Worm (Caenorhabditis elegans) whole organism, midembryonic: ENCODE results near the gene F43C11.1.

Experiments used
- T22C8.4 ChIP-seq: fragments of 200-800 bp; sonication (Bioruptor generic); IDR thresholded peaks from 2 replicates; pipeline ENCODE4 v1.3.6; 2022; ENCODE audit warnings: missing genetic modification characterization, missing compliant biosample characterization
- cog-1 ChIP-seq: sonication (generic microtip); optimal IDR thresholded peaks from 2 replicates; lab custom pipeline; 2016; ENCODE audit warnings: missing genetic modification characterization, missing compliant biosample characterization
- flt-1 ChIP-seq: fragments of 200-800 bp; sonication (Bioruptor generic); IDR thresholded peaks from 2 replicates; pipeline ENCODE4 v1.3.6; 2022; ENCODE audit warnings: missing genetic modification characterization, missing compliant biosample characterization
- klf-2 ChIP-seq: fragments of 200-800 bp; sonication (Bioruptor generic); conservative IDR thresholded peaks from 2 replicates; pipeline ENCODE4 v1.3.6; 2022; ENCODE audit warnings: missing genetic modification reagents, missing genetic modification characterization, missing compliant biosample characterization
- med-1 ChIP-seq: sonication (generic microtip); optimal IDR thresholded peaks from 2 replicates; lab custom pipeline; 2017; ENCODE audit warnings: missing genetic modification characterization, mild to moderate bottlenecking, missing compliant biosample characterization, antibody characterized with exemption, missing genetic modification reagents; ENCODE audit not compliant: insufficient read depth
- ref-1 ChIP-seq: fragments of 200-800 bp; sonication (Bioruptor generic); conservative IDR thresholded peaks from 2 replicates; pipeline ENCODE4 v1.3.6; 2022; ENCODE audit warnings: missing genetic modification reagents, missing genetic modification characterization, missing compliant biosample characterization
- tab-1 ChIP-seq: fragments of 200-800 bp; sonication (Bioruptor generic); IDR thresholded peaks from 2 replicates; pipeline ENCODE4 v1.3.6; 2022; ENCODE audit warnings: missing genetic modification characterization, missing compliant biosample characterization
- ztf-23 ChIP-seq: fragments of 200-800 bp; sonication (Bioruptor generic); IDR thresholded peaks from 2 replicates; pipeline ENCODE4 v1.3.6; 2022; ENCODE audit warnings: missing genetic modification reagents, missing genetic modification characterization, missing compliant biosample characterization
- ztf-29 ChIP-seq: fragments of 200-800 bp; sonication (Bioruptor generic); IDR thresholded peaks from 2 replicates; pipeline ENCODE4 v1.3.6; 2022; ENCODE audit warnings: missing genetic modification reagents, missing genetic modification characterization, missing compliant biosample characterization

DNA sequence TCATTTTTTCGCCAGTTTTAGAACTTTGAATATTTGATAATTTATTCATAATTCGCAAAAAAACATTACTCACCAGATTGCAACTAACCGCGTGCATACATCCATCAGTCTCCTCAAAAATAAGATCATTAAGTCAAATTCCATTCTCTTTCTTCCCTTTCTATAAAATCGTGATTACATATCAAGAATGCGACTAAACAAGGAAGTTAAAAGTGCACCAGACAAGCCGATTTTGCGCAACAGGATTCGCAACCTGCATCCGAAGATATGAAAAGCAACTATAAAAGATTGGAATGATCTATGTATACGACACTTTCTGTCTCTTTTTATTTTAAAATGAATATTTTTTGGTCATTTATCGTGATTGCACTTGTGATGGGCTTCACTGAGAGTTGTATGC, 12.1 kb downstream of the F43C11.1 start, which contains the start of gene hpo-25:
- TF ChIP-seq flt-1 (GFP tag; lab: Robert Waterston, UW) = no peak
- no peak for TF ChIP-seq klf-2
- no peak for TF ChIP-seq ref-1 (GFP tag; lab: Robert Waterston, UW)
- TF ChIP-seq cog-1 (tag; lab: Kevin White, UChicago) = no peak
- no peak for TF ChIP-seq ztf-29 (GFP tag; lab: Robert Waterston, UW)
- no peak for TF ChIP-seq med-1 (GFP tag; lab: Kevin White, UChicago)
- no peak for TF ChIP-seq ztf-23 (GFP tag; lab: Robert Waterston, UW)
- no peak for TF ChIP-seq tab-1
- TF ChIP-seq T22C8.4 = no peak
